Fruit fly (Drosophila melanogaster): ENCODE results near the gene CG18858.

Gene CG18858

DNA sequence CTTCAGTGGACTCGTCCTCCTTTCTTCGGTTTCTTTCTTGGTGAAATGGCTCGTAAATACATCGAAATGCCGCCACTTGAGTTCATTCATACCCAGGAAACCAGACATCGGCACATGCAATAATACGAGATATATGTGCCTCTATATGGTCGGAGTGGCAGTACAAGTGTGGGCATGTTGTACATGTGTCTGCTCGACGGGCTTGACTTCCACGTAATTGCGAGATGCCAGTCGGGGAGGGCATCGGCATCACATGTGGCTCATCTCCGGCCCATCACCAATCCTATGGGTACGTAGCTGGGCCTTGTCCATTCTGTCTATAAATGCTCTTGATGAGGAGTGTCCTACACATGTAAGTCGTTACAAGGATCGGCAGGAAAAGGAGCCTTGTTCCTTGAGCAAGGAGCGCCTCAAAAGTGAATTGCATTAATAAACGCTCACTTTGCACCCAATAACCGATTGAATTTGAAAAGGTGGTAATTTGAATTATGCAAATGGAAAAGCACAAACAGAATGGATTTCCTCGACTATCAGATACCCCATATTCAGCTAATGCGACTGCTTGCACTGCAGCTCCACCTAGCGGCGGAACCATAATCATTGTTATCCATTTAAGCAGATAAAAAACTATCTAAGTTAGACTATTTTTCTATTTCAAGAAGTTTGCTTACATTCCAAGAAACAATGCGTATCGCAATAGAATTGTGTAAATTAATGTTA lies 22.4 kb upstream of the CG18858 start:
- TF ChIP-seq Ets21C (GFP tag; optimal IDR thresholded peaks at IDR 0.05) = no peak
- TF ChIP-seq CG6808 (GFP tag; optimal IDR thresholded peaks at IDR 0.05) = no peak
- TF ChIP-seq Lpt (GFP tag; optimal IDR thresholded peaks at IDR 0.05) = no peak
- no peak for TF ChIP-seq Eip93F (GFP tag; optimal IDR thresholded peaks at IDR 0.05)
- TF ChIP-seq Hr39 (GFP tag; optimal IDR thresholded peaks at IDR 0.05) = no peak
- TF ChIP-seq CG11762 (GFP tag; optimal IDR thresholded peaks at IDR 0.05; ENCODE audit: insufficient read depth) = no peak
- no peak for TF ChIP-seq Sox102F (GFP tag; optimal IDR thresholded peaks at IDR 0.05)
- TF ChIP-seq CG3919 (GFP tag; optimal IDR thresholded peaks at IDR 0.05) = no peak
- no peak for TF ChIP-seq fd59A (GFP tag; optimal IDR thresholded peaks at IDR 0.05)
- TF ChIP-seq Smox (GFP tag; optimal IDR thresholded peaks at IDR 0.05) = no peak
- TF ChIP-seq Sox15 (GFP tag; optimal IDR thresholded peaks at IDR 0.05) = no peak
- TF ChIP-seq CG8319 (GFP tag; optimal IDR thresholded peaks at IDR 0.05) = no peak
- TF ChIP-seq net (GFP tag; optimal IDR thresholded peaks at IDR 0.05) = no peak
- TF ChIP-seq CG16779 (tag; optimal IDR thresholded peaks at IDR 0.05) = no peak
- TF ChIP-seq cyc (GFP tag; optimal IDR thresholded peaks at IDR 0.05) = no peak
- TF ChIP-seq Ets96B (tag; optimal IDR thresholded peaks at IDR 0.05) = no peak
- no peak for TF ChIP-seq topi (GFP tag; optimal IDR thresholded peaks at IDR 0.05)
- TF ChIP-seq esn (GFP tag; optimal IDR thresholded peaks at IDR 0.05) = no peak
- TF ChIP-seq eg (GFP tag; IDR thresholded peaks at IDR 0.05) = no peak

DNA sequence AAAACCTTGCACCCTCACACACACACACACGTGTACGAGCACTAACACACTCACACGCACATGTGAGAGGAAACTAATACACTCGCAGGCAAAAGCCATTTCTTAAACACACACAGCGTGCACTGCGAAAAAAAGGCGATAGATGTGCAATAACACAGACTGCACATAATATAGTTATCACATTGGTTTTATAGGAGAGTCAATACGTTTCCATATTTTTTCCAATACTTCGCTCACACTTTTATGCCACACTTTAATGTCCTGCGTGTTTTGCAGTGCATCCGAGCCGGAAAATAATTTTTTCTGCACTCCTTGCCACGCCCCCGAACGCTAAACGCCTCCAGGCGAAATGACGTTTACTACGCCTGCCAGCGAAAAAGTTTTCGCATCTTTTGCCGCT lies 20.8 kb upstream of the CG18858 start:
- TF ChIP-seq pdm3 (GFP tag; optimal IDR thresholded peaks at IDR 0.05) = peak; percentile 3
- no peak for TF ChIP-seq Ets21C (GFP tag; optimal IDR thresholded peaks at IDR 0.05)
- no peak for TF ChIP-seq CG11294 (GFP tag; IDR thresholded peaks at IDR 0.05)
- no peak for TF ChIP-seq CG6792 (GFP tag; optimal IDR thresholded peaks at IDR 0.05)
- TF ChIP-seq acj6 (GFP tag; optimal IDR thresholded peaks at IDR 0.05) = no peak
- TF ChIP-seq Eip93F (GFP tag; optimal IDR thresholded peaks at IDR 0.05) = no peak
- no peak for TF ChIP-seq spab (GFP tag; optimal IDR thresholded peaks at IDR 0.05)
- TF ChIP-seq CG8319 (GFP tag; optimal IDR thresholded peaks at IDR 0.05) = no peak
- TF ChIP-seq Hr38 (GFP tag; optimal IDR thresholded peaks at IDR 0.05) = no peak
- peak; percentile 9 for TF ChIP-seq Ets96B (tag; optimal IDR thresholded peaks at IDR 0.05)
- peak; percentile 18 for TF ChIP-seq CG4318 (GFP tag; optimal IDR thresholded peaks at IDR 0.05)
- TF ChIP-seq fkh (GFP tag; optimal IDR thresholded peaks at IDR 0.05) = no peak
- TF ChIP-seq CG34406 (GFP tag; optimal IDR thresholded peaks at IDR 0.05) = no peak
- TF ChIP-seq CG3032 (tag; optimal IDR thresholded peaks at IDR 0.05) = no peak
- no peak for TF ChIP-seq topi (GFP tag; optimal IDR thresholded peaks at IDR 0.05)
- TF ChIP-seq CG6854 (GFP tag; optimal IDR thresholded peaks at IDR 0.05) = no peak
- TF ChIP-seq Hr4 (GFP tag; optimal IDR thresholded peaks at IDR 0.05) = peak; percentile 54
- TF ChIP-seq CG11762 (GFP tag; optimal IDR thresholded peaks at IDR 0.05; ENCODE audit: insufficient read depth) = peak; percentile 7
- no peak for TF ChIP-seq CG16779 (tag; optimal IDR thresholded peaks at IDR 0.05)
- no peak for TF ChIP-seq dsx (GFP tag; optimal IDR thresholded peaks at IDR 0.05; ENCODE audit: poor library complexity, severe bottlenecking)
- peak; percentile 48; the same call in 2 of the 3 replicates for TF ChIP-seq CG8119 (GFP tag; IDR thresholded peaks at IDR 0.05)
- no peak for TF ChIP-seq Sox102F (GFP tag; optimal IDR thresholded peaks at IDR 0.05)
- no peak for TF ChIP-seq fd85E (GFP tag; optimal IDR thresholded peaks at IDR 0.05)
- no peak for TF ChIP-seq CG11902 (GFP tag; optimal IDR thresholded peaks at IDR 0.05)
- no peak for TF ChIP-seq CG8632 (GFP tag; optimal IDR thresholded peaks at IDR 0.05)
- TF ChIP-seq CG31627 (GFP tag; optimal IDR thresholded peaks at IDR 0.05) = no peak
- no peak for TF ChIP-seq CG10669 (GFP tag; optimal IDR thresholded peaks at IDR 0.05)
- no peak for TF ChIP-seq Hr39 (GFP tag; optimal IDR thresholded peaks at IDR 0.05)
- TF ChIP-seq Eip78C (GFP tag) = peak; percentile 57
- no peak for TF ChIP-seq vri (GFP tag; optimal IDR thresholded peaks at IDR 0.05)
- no peak for TF ChIP-seq Smox (GFP tag; optimal IDR thresholded peaks at IDR 0.05)
- peak; percentile 18 for TF ChIP-seq OdsH (GFP tag; optimal IDR thresholded peaks at IDR 0.05)
- TF ChIP-seq CG15336 (GFP tag; IDR thresholded peaks at IDR 0.05) = 0 out of 2 replicates have a peak, but pooled peaks have one; percentile 29
- no peak for TF ChIP-seq Lpt (GFP tag; optimal IDR thresholded peaks at IDR 0.05)
- TF ChIP-seq svp (GFP tag) = no peak
- no peak for TF ChIP-seq cyc (GFP tag; optimal IDR thresholded peaks at IDR 0.05)
- TF ChIP-seq CG7368 (GFP tag; optimal IDR thresholded peaks at IDR 0.05) = no peak
- peak; percentile 13 for TF ChIP-seq CG3919 (GFP tag; optimal IDR thresholded peaks at IDR 0.05)
- no peak for TF ChIP-seq CG1621 (tag; optimal IDR thresholded peaks at IDR 0.05)
- TF ChIP-seq Eip75B (GFP tag; optimal IDR thresholded peaks at IDR 0.05) = no peak
- TF ChIP-seq achi (GFP tag; optimal IDR thresholded peaks at IDR 0.05) = peak; percentile 7
- TF ChIP-seq CG32006 (GFP tag; optimal IDR thresholded peaks at IDR 0.05) = peak; percentile 33
- TF ChIP-seq fd59A (GFP tag; optimal IDR thresholded peaks at IDR 0.05) = no peak

Measured in whole organism, prepupa.